Worm (Caenorhabditis elegans): ENCODE measurements around the gene fbxa-53.

DNA sequence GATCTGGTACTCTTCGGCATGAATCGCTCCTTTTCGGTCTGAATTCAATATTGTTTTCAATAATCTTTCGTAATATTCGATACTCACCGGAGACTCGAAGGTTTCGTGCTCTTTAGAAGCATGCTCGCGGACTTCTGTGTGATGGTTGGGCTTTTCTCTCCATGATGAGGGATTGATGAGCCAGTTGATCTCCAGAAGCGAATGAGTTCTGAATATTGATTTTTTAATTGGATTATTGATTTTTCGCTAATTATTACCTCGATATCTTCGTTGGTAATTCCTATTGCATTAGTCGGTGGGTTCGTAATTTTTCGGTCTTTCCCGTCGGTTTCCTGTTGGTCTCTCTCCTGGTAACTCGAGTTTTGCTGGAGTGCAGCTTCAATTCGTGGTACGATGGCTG is 51.3 kb downstream of the fbxa-53 start:
- TF ChIP-seq Y22D7AL.16 (tag; optimal IDR thresholded peaks at IDR 0.05) (no peak), fkh-10 (GFP tag; optimal IDR thresholded peaks at IDR 0.05) (no peak), hlh-30 (tag; optimal IDR thresholded peaks at IDR 0.05; ENCODE audit: insufficient read depth) (no peak), pqm-1 (tag; optimal IDR thresholded peaks at IDR 0.05) (no peak), pag-3 (tag; optimal IDR thresholded peaks at IDR 0.05; ENCODE audit: borderline replicate concordance) (no peak), lim-6 (tag; optimal IDR thresholded peaks at IDR 0.05) (no peak), pha-2 (tag; optimal IDR thresholded peaks at IDR 0.05) (no peak), che-1 (tag; optimal IDR thresholded peaks at IDR 0.05) (no peak), nhr-11 (tag; optimal IDR thresholded peaks at IDR 0.05) (no peak), unc-42 (tag; optimal IDR thresholded peaks at IDR 0.05) (no peak), ceh-9 (tag; optimal IDR thresholded peaks at IDR 0.05) (no peak), nfya-1 (tag; optimal IDR thresholded peaks at IDR 0.05) (no peak), dve-1 (tag; optimal IDR thresholded peaks at IDR 0.05) (no peak), ama-1 (optimal IDR thresholded peaks at IDR 0.05) (no peak)
